Fruit fly (Drosophila melanogaster) whole organism, embryonic: ENCODE measurements around the gene Tpst.

Experiments used
- CG1024 ChIP-seq: fragments of 200-800 bp; sonication (Bioruptor generic); IDR thresholded peaks from 2 replicates; pipeline ENCODE4 v1.3.6; 2022; ENCODE audit warnings: missing biosample characterization, missing genetic modification characterization
- CG10462 ChIP-seq: fragments of 200-800 bp; sonication (Bioruptor generic); optimal IDR thresholded peaks from 2 replicates; lab custom pipeline; 2016; ENCODE audit warnings: missing biosample characterization, missing genetic modification characterization
- CG10565 ChIP-seq: fragments of 200-800 bp; sonication (Bioruptor generic); optimal IDR thresholded peaks from 3 replicates; lab custom pipeline; 2016; ENCODE audit warnings: missing biosample characterization, mild to moderate bottlenecking, missing genetic modification characterization
- CG11398 ChIP-seq: fragments of 200-800 bp; sonication (Bioruptor generic); optimal IDR thresholded peaks from 2 replicates; lab custom pipeline; 2016; ENCODE audit warnings: missing biosample characterization, missing genetic modification characterization
- CG12155 ChIP-seq: fragments of 200-800 bp; sonication (Bioruptor generic); optimal IDR thresholded peaks from 3 replicates; lab custom pipeline; 2016; ENCODE audit warnings: missing biosample characterization, missing genetic modification characterization
- CG13287 ChIP-seq: fragments of 200-800 bp; sonication (Bioruptor generic); IDR thresholded peaks from 2 replicates; pipeline ENCODE4 v1.3.6; 2022; ENCODE audit warnings: missing biosample characterization, missing genetic modification characterization; ENCODE audit not compliant: partially characterized antibody
- CG13296 ChIP-seq: fragments of 200-800 bp; sonication (Bioruptor generic); optimal IDR thresholded peaks from 3 replicates; lab custom pipeline; 2018; ENCODE audit warnings: missing biosample characterization, mild to moderate bottlenecking, missing genetic modification characterization
- CG13424 ChIP-seq: fragments of 200-800 bp; sonication (Bioruptor generic); optimal IDR thresholded peaks from 2 replicates; lab custom pipeline; 2019; ENCODE audit warnings: missing biosample characterization, mild to moderate bottlenecking, missing genetic modification characterization, moderate library complexity
- CG14710 ChIP-seq: fragments of 200-800 bp; sonication (Bioruptor generic); optimal IDR thresholded peaks from 3 replicates; lab custom pipeline; 2019; ENCODE audit warnings: missing biosample characterization, mild to moderate bottlenecking, missing genetic modification characterization, moderate library complexity
- CG15269 ChIP-seq: fragments of 200-800 bp; sonication (Bioruptor generic); optimal IDR thresholded peaks from 2 replicates; lab custom pipeline; 2018; ENCODE audit warnings: missing biosample characterization, mild to moderate bottlenecking, missing genetic modification characterization, moderate library complexity
- CG1529 ChIP-seq: fragments of 200-800 bp; sonication (Bioruptor generic); optimal IDR thresholded peaks from 3 replicates; lab custom pipeline; 2018; ENCODE audit warnings: missing biosample characterization, missing genetic modification characterization
- CG16779 ChIP-seq: fragments of 200-800 bp; sonication (Bioruptor generic); IDR thresholded peaks from 2 replicates; pipeline ENCODE4 v1.3.6; 2022; ENCODE audit warnings: missing biosample characterization, missing genetic modification characterization
- CG17328 ChIP-seq: fragments of 200-800 bp; sonication (Bioruptor generic); IDR thresholded peaks from 2 replicates; pipeline ENCODE4 v1.3.6; 2022; ENCODE audit warnings: missing biosample characterization, missing genetic modification characterization
- CG1832 ChIP-seq: fragments of 200-800 bp; sonication (Bioruptor generic); optimal IDR thresholded peaks from 2 replicates; lab custom pipeline; 2017; ENCODE audit warnings: missing biosample characterization, mild to moderate bottlenecking, missing genetic modification characterization, inconsistent platforms
- CG2678 ChIP-seq: fragments of 200-800 bp; sonication (Bioruptor generic); optimal IDR thresholded peaks from 3 replicates; lab custom pipeline; 2019; ENCODE audit warnings: missing biosample characterization, mild to moderate bottlenecking, missing genetic modification characterization, moderate library complexity
- CG3065 ChIP-seq: fragments of 200-800 bp; sonication (Bioruptor generic); optimal IDR thresholded peaks from 2 replicates; lab custom pipeline; 2016; ENCODE audit warnings: missing biosample characterization, missing genetic modification characterization
- CG4617 ChIP-seq: fragments of 200-800 bp; sonication (Bioruptor generic); optimal IDR thresholded peaks from 3 replicates; lab custom pipeline; 2016; ENCODE audit warnings: missing biosample characterization, missing genetic modification characterization, borderline replicate concordance
- CG7271 ChIP-seq: fragments of 200-800 bp; sonication (Bioruptor generic); optimal IDR thresholded peaks from 2 replicates; lab custom pipeline; 2018; ENCODE audit warnings: missing biosample characterization, mild to moderate bottlenecking, missing genetic modification characterization, moderate library complexity
- CG8924 ChIP-seq: fragments of 200-800 bp; optimal IDR thresholded peaks from 3 replicates; lab custom pipeline; 2019; ENCODE audit warnings: missing biosample characterization, mild to moderate bottlenecking, missing genetic modification characterization, moderate library complexity
- Dfd ChIP-seq, 2 experiments: fragments of >200 bp; optimal IDR thresholded peaks; 2 replicates each; lab custom pipeline; 2017; ENCODE audit warnings: missing biosample characterization in 2 of 2, missing genetic modification characterization in 2 of 2
- Doc3 ChIP-seq: fragments of 200-800 bp; sonication (Bioruptor generic); IDR thresholded peaks from 3 replicates; pipeline ENCODE4 v1.3.6; 2022; ENCODE audit warnings: missing biosample characterization, missing genetic modification characterization; ENCODE audit not compliant: partially characterized antibody
- ERR ChIP-seq: fragments of 200-800 bp; sonication (Bioruptor generic); optimal IDR thresholded peaks from 2 replicates; lab custom pipeline; 2016; ENCODE audit warnings: missing biosample characterization, missing genetic modification characterization
- Ets97D ChIP-seq: fragments of 200-800 bp; sonication (Bioruptor generic); optimal IDR thresholded peaks from 3 replicates; lab custom pipeline; 2016; ENCODE audit warnings: missing biosample characterization, missing genetic modification characterization
- Max ChIP-seq: fragments of 200-800 bp; sonication (Bioruptor generic); optimal IDR thresholded peaks from 2 replicates; lab custom pipeline; 2016; ENCODE audit warnings: missing biosample characterization, mild to moderate bottlenecking, missing genetic modification characterization
- Myb ChIP-seq: fragments of 200-800 bp; sonication (Bioruptor generic); optimal IDR thresholded peaks from 2 replicates; lab custom pipeline; 2016; ENCODE audit warnings: missing biosample characterization, missing genetic modification characterization
- Pdp1 ChIP-seq, 2 experiments: fragments of 200-800 bp; sonication (Bioruptor generic); optimal IDR thresholded peaks; 3 replicates each; lab custom pipeline; 2016; ENCODE audit warnings: missing biosample characterization in 2 of 2, missing genetic modification characterization in 2 of 2, mild to moderate bottlenecking in 1 of 2, moderate library complexity in 1 of 2
- Sin3A ChIP-seq: fragments of >200 bp; optimal IDR thresholded peaks from 2 replicates; lab custom pipeline; 2018
- Usf ChIP-seq: fragments of 200-800 bp; sonication (Bioruptor generic); optimal IDR thresholded peaks from 2 replicates; lab custom pipeline; 2017; ENCODE audit warnings: missing genotype, missing biosample characterization, missing genetic modification characterization
- Vsx1 ChIP-seq: fragments of 200-800 bp; sonication (Bioruptor generic); optimal IDR thresholded peaks from 2 replicates; lab custom pipeline; 2017; ENCODE audit warnings: missing biosample characterization, mild to moderate bottlenecking, missing genetic modification characterization, missing genetic modification reagents
- abd-A ChIP-seq: fragments of 200-800 bp; sonication (Bioruptor generic); optimal IDR thresholded peaks from 3 replicates; lab custom pipeline; 2019; ENCODE audit warnings: missing biosample characterization, mild to moderate bottlenecking, missing genetic modification characterization, moderate library complexity
- ac ChIP-seq: fragments of 200-800 bp; sonication (Bioruptor generic); optimal IDR thresholded peaks from 3 replicates; lab custom pipeline; 2017; ENCODE audit warnings: missing biosample characterization, mild to moderate bottlenecking, missing genetic modification characterization
- dan ChIP-seq: fragments of 200-800 bp; sonication (Bioruptor generic); IDR thresholded peaks from 2 replicates; pipeline ENCODE4 v1.3.6; 2022; ENCODE audit warnings: missing biosample characterization, missing genetic modification characterization
- ftz-f1 ChIP-seq: fragments of 200-800 bp; sonication (Bioruptor generic); optimal IDR thresholded peaks from 2 replicates; lab custom pipeline; 2016; ENCODE audit warnings: missing biosample characterization, missing genetic modification characterization
- her ChIP-seq: fragments of 200-800 bp; sonication (Bioruptor generic); optimal IDR thresholded peaks from 2 replicates; lab custom pipeline; 2016; ENCODE audit warnings: missing biosample characterization, missing genetic modification characterization
- ind ChIP-seq: fragments of 200-800 bp; sonication (Bioruptor generic); optimal IDR thresholded peaks from 3 replicates; lab custom pipeline; 2016; ENCODE audit warnings: missing biosample characterization, missing genetic modification characterization
- jigr1 ChIP-seq: fragments of 200-800 bp; sonication (Bioruptor generic); IDR thresholded peaks from 3 replicates; pipeline ENCODE4 v1.3.6; 2022; ENCODE audit warnings: missing biosample characterization, missing genetic modification characterization
- kni ChIP-seq: fragments of 200-800 bp; sonication (Bioruptor generic); optimal IDR thresholded peaks from 3 replicates; lab custom pipeline; 2017; ENCODE audit warnings: mild to moderate bottlenecking, missing biosample characterization, missing genetic modification reagents, missing genetic modification characterization
- lab ChIP-seq: fragments of 200-800 bp; sonication (Bioruptor generic); optimal IDR thresholded peaks from 3 replicates; lab custom pipeline; 2017; ENCODE audit warnings: missing biosample characterization, missing genetic modification characterization, mild to moderate bottlenecking, moderate library complexity, missing genetic modification reagents
- lov ChIP-seq, 2 experiments: fragments of 200-800 bp in 1 of 2; fragments of >200 bp in 1 of 2; sonication (Bioruptor generic) in 1 of 2; IDR thresholded peaks in 1 of 2; optimal IDR thresholded peaks in 1 of 2; 2 replicates in 1 of 2; 3 replicates in 1 of 2; pipeline versions ENCODE4 v1.3.6 to Lab custom; 2017 to 2022; ENCODE audit warnings: missing biosample characterization in 1 of 2, missing genetic modification characterization in 1 of 2
- mld ChIP-seq: fragments of 200-800 bp; sonication (Bioruptor generic); IDR thresholded peaks from 3 replicates; pipeline ENCODE4 v1.3.6; 2022; ENCODE audit warnings: missing biosample characterization, missing genetic modification characterization; ENCODE audit not compliant: partially characterized antibody
- nom ChIP-seq: fragments of 200-800 bp; sonication (Bioruptor generic); optimal IDR thresholded peaks from 2 replicates; lab custom pipeline; 2017; ENCODE audit warnings: missing biosample characterization, missing genetic modification characterization, mild to moderate bottlenecking, moderate library complexity, missing genetic modification reagents
- p53 ChIP-seq: fragments of 200-800 bp; sonication (Bioruptor generic); optimal IDR thresholded peaks from 2 replicates; lab custom pipeline; 2016; ENCODE audit warnings: missing biosample characterization, missing genetic modification characterization
- sc ChIP-seq, 3 experiments: fragments of >200 bp in 2 of 3; fragments of 200-800 bp in 1 of 3; sonication (Bioruptor generic) in 1 of 3; optimal IDR thresholded peaks; 2 replicates in 2 of 3; 3 replicates in 1 of 3; lab custom pipeline; 2017; ENCODE audit warnings: mild to moderate bottlenecking in 1 of 3, missing biosample characterization in 1 of 3, missing genetic modification characterization in 1 of 3, missing genetic modification reagents in 1 of 3
- slp2 ChIP-seq: fragments of 200-800 bp; sonication (Bioruptor generic); optimal IDR thresholded peaks from 2 replicates; lab custom pipeline; 2016; ENCODE audit warnings: missing biosample characterization, missing genetic modification characterization
- unc-4 ChIP-seq: fragments of 200-800 bp; sonication (Bioruptor generic); IDR thresholded peaks from 2 replicates; pipeline ENCODE4 v1.3.6; 2022; ENCODE audit warnings: missing biosample characterization, missing genetic modification characterization; ENCODE audit not compliant: partially characterized antibody
- unpg ChIP-seq: fragments of 200-800 bp; sonication (Bioruptor generic); optimal IDR thresholded peaks from 3 replicates; lab custom pipeline; 2018; ENCODE audit warnings: missing biosample characterization, mild to moderate bottlenecking, missing genetic modification characterization, moderate library complexity
- wek ChIP-seq: fragments of 200-800 bp; sonication (Bioruptor generic); optimal IDR thresholded peaks from 3 replicates; lab custom pipeline; 2018; ENCODE audit warnings: missing biosample characterization, mild to moderate bottlenecking, missing genetic modification characterization, moderate library complexity

Tpst gene

DNA sequence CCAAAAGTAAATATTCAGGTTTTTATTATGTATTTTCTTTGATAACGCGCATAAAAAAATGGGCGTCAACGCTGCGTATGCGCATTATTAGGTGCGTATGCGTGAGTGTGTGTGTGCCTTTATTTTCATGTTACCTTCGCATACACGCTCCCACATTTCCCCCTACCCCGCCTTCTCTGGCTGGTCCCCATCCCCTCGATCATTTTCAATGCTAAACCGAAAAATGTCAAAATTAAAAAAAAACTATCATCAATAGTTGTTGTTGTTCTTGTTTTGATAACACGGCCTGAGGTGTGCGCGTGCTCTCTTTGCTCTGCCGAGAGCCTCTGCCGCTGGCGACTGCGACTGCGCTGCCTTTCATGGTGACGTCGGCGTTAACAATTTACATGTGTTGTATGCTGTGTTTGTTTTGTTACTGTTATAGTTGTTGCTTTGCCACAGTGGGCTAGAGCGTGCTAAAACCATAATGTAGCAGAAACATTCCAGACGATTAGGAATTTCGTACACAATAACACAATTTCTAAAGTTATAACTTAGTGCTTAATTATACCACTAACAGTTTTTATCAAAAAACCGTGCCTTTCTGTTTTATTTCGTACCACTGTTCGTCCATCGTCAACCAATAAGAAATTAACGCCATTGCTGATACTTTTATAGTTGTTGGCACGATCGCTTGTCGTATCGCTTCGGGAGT lies 76.5 kb downstream of the Tpst start (continued):
- TF ChIP-seq CG1024 (GFP tag; lab: Robert Waterston, UW), result peak; percentile 97
- TF ChIP-seq lov (optimal IDR thresholded peaks at IDR 0.05; lab: Kevin White, UChicago), result no peak
- TF ChIP-seq lov (GFP tag; IDR thresholded peaks at IDR 0.05; lab: Robert Waterston, UW), result peak; percentile 99
- peak; percentile 98 for TF ChIP-seq CG10462
- peak; percentile 97 for TF ChIP-seq ERR
- peak; percentile 99 for TF ChIP-seq CG13296 (GFP tag; lab: Kevin White, UChicago)
- TF ChIP-seq CG11398 (GFP tag; lab: Kevin White, UChicago), result peak; percentile 98
- no peak for TF ChIP-seq Sin3A (lab: Kevin White, UChicago)
- peak; percentile 99 for TF ChIP-seq CG15269 (tag; lab: Kevin White, UChicago)
- TF ChIP-seq Max (GFP tag; lab: Kevin White, UChicago), result peak; percentile 98
- 0 out of 2 replicates have a peak, but pooled peaks have one; percentile 35 for TF ChIP-seq unc-4
- no peak for TF ChIP-seq Dfd (GFP tag; optimal IDR thresholded peaks at IDR 0.05; lab: Kevin White, UChicago)
- TF ChIP-seq CG8924, result peak; percentile 99
- TF ChIP-seq CG12155 (GFP tag; lab: Kevin White, UChicago), result peak; percentile 97
- TF ChIP-seq ind (GFP tag; lab: Kevin White, UChicago), result peak; percentile 99
- peak; percentile 96 for TF ChIP-seq p53 (GFP tag; lab: Kevin White, UChicago)
- TF ChIP-seq CG1529 (GFP tag; lab: Kevin White, UChicago), result peak; percentile 98
- TF ChIP-seq CG2678, result peak; percentile 99
- peak; percentile 94 for TF ChIP-seq CG7271 (tag; lab: Kevin White, UChicago)
- peak; percentile 96 for TF ChIP-seq CG3065 (GFP tag; lab: Kevin White, UChicago)
- TF ChIP-seq CG17328 (GFP tag; lab: Robert Waterston, UW), result peak; percentile 99
- TF ChIP-seq dan (GFP tag; lab: Robert Waterston, UW), result peak; percentile 92
- peak; percentile 97 for TF ChIP-seq her (GFP tag; lab: Kevin White, UChicago)
- peak; percentile 82 for TF ChIP-seq ftz-f1
- TF ChIP-seq CG13424, result peak; percentile 99
- TF ChIP-seq slp2 (GFP tag; lab: Kevin White, UChicago), result peak; percentile 99
- TF ChIP-seq Vsx1 (GFP tag; lab: Kevin White, UChicago), result peak; percentile 97
- no peak for TF ChIP-seq sc (optimal IDR thresholded peaks at IDR 0.05; lab: Kevin White, UChicago)
- peak; percentile 98 for TF ChIP-seq sc (GFP tag; optimal IDR thresholded peaks at IDR 0.05; lab: Kevin White, UChicago)
- peak; percentile 98 for TF ChIP-seq jigr1 (GFP tag; lab: Robert Waterston, UW)
- peak; percentile 85 for TF ChIP-seq ac (GFP tag; lab: Kevin White, UChicago)
- peak; percentile 95 for TF ChIP-seq Usf (GFP tag; lab: Kevin White, UChicago)
- TF ChIP-seq CG13287 (GFP tag; lab: Robert Waterston, UW), result peak; percentile 68
- TF ChIP-seq unpg (GFP tag; lab: Kevin White, UChicago), result peak; percentile 99
- TF ChIP-seq CG4617 (GFP tag; lab: Kevin White, UChicago), result peak; percentile 97
- peak; percentile 98 for TF ChIP-seq CG16779 (GFP tag; lab: Robert Waterston, UW)
- peak; percentile 91 for TF ChIP-seq Myb (GFP tag; lab: Kevin White, UChicago)
- TF ChIP-seq Pdp1 (GFP tag; optimal IDR thresholded peaks at IDR 0.05; lab: Kevin White, UChicago), result peak; percentile 98 to 99
- TF ChIP-seq mld, result peak; percentile 73; the same call in 2 of the 3 replicates
- peak; percentile 93 for TF ChIP-seq wek
- TF ChIP-seq CG10565 (GFP tag; lab: Kevin White, UChicago), result peak; percentile 96
- peak; percentile 98 for TF ChIP-seq kni
- TF ChIP-seq Doc3 (GFP tag; lab: Robert Waterston, UW), result no peak
- peak; percentile 99 for TF ChIP-seq lab
- peak; percentile 95 for TF ChIP-seq nom (GFP tag; lab: Kevin White, UChicago)
- TF ChIP-seq Ets97D, result peak; percentile 93
- TF ChIP-seq abd-A (tag; lab: Kevin White, UChicago), result peak; percentile 99
- no peak for TF ChIP-seq CG1832
- peak; percentile 96 for TF ChIP-seq CG14710 (tag; lab: Kevin White, UChicago)
